Worm (Caenorhabditis elegans): ENCODE results near the gene Y45F3A.1.

- TF ChIP-seq T22C8.4 (GFP tag; IDR thresholded peaks at IDR 0.05) (no peak), cog-1 (tag; optimal IDR thresholded peaks at IDR 0.05) (no peak), tab-1 (GFP tag; IDR thresholded peaks at IDR 0.05) (no peak), ztf-23 (GFP tag; IDR thresholded peaks at IDR 0.05) (no peak)
Measured at ce11 chrIII:10557910-10558309, 3.8 kb downstream of the Y45F3A.1 start, which contains the start of gene T21C12.4.

Measured in whole organism, midembryonic.